Fruit fly (Drosophila melanogaster) whole organism, embryonic: ENCODE results near the gene CG15773.

Experiments
- Atf3 ChIP-seq: fragments of 200-800 bp; sonication (Bioruptor generic); optimal IDR thresholded peaks from 3 replicates; lab custom pipeline; 2016; ENCODE audit warnings: missing biosample characterization, missing genetic modification characterization
- CG10209 ChIP-seq: fragments of 200-800 bp; sonication (Bioruptor generic); optimal IDR thresholded peaks from 3 replicates; lab custom pipeline; 2017; ENCODE audit warnings: missing biosample characterization, mild to moderate bottlenecking, missing genetic modification characterization, missing genetic modification reagents
- CG10565 ChIP-seq: fragments of 200-800 bp; sonication (Bioruptor generic); optimal IDR thresholded peaks from 3 replicates; lab custom pipeline; 2016; ENCODE audit warnings: missing biosample characterization, mild to moderate bottlenecking, missing genetic modification characterization
- CG10979 ChIP-seq: fragments of 200-800 bp; sonication (Bioruptor generic); optimal IDR thresholded peaks from 2 replicates; lab custom pipeline; 2018; ENCODE audit warnings: missing biosample characterization, mild to moderate bottlenecking, missing genetic modification characterization, moderate library complexity
- CG11560 ChIP-seq: fragments of 200-800 bp; sonication (Bioruptor generic); IDR thresholded peaks from 3 replicates; pipeline ENCODE4 v1.3.6; 2022; ENCODE audit warnings: missing biosample characterization, missing genetic modification characterization
- CG12236 ChIP-seq: fragments of 200-800 bp; sonication (Bioruptor generic); optimal IDR thresholded peaks from 2 replicates; lab custom pipeline; 2016; ENCODE audit warnings: missing biosample characterization, missing genetic modification characterization
- CG1233 ChIP-seq: fragments of 200-800 bp; sonication (Bioruptor generic); optimal IDR thresholded peaks from 4 replicates; lab custom pipeline; 2018; ENCODE audit warnings: missing biosample characterization, mild to moderate bottlenecking, missing genetic modification characterization
- CG12391 ChIP-seq: fragments of 200-800 bp; sonication (Bioruptor generic); optimal IDR thresholded peaks from 3 replicates; lab custom pipeline; 2018; ENCODE audit warnings: missing biosample characterization, mild to moderate bottlenecking, missing genetic modification characterization, moderate library complexity
- CG14050 ChIP-seq: fragments of 200-800 bp; sonication (Bioruptor generic); IDR thresholded peaks from 3 replicates; pipeline ENCODE4 v1.3.6; 2022; ENCODE audit warnings: missing biosample characterization, missing genetic modification characterization
- CG14710 ChIP-seq: fragments of 200-800 bp; sonication (Bioruptor generic); optimal IDR thresholded peaks from 3 replicates; lab custom pipeline; 2019; ENCODE audit warnings: missing biosample characterization, mild to moderate bottlenecking, missing genetic modification characterization, moderate library complexity
- CG15011 ChIP-seq: fragments of 200-800 bp; sonication (Bioruptor generic); optimal IDR thresholded peaks from 3 replicates; lab custom pipeline; 2018; ENCODE audit warnings: missing biosample characterization, mild to moderate bottlenecking, missing genetic modification characterization
- CG15479 ChIP-seq: fragments of 200-800 bp; sonication (Bioruptor generic); optimal IDR thresholded peaks from 3 replicates; lab custom pipeline; 2019; ENCODE audit warnings: missing biosample characterization, mild to moderate bottlenecking, missing genetic modification characterization, moderate library complexity
- CG17385 ChIP-seq: fragments of 200-800 bp; sonication (Bioruptor generic); optimal IDR thresholded peaks from 3 replicates; lab custom pipeline; 2018; ENCODE audit warnings: missing biosample characterization, mild to moderate bottlenecking, missing genetic modification characterization
- CG18476 ChIP-seq: fragments of 200-800 bp; sonication (Bioruptor generic); optimal IDR thresholded peaks from 2 replicates; lab custom pipeline; 2016; ENCODE audit warnings: missing biosample characterization, mild to moderate bottlenecking, missing genetic modification characterization
- CG18619 ChIP-seq: fragments of 200-800 bp; sonication (Bioruptor generic); optimal IDR thresholded peaks from 3 replicates; lab custom pipeline; 2017; ENCODE audit warnings: missing biosample characterization, mild to moderate bottlenecking, missing genetic modification characterization
- CG2202 ChIP-seq: fragments of 200-800 bp; sonication (Bioruptor generic); optimal IDR thresholded peaks from 2 replicates; lab custom pipeline; 2018; ENCODE audit warnings: missing biosample characterization, mild to moderate bottlenecking, missing genetic modification characterization
- CG31441 ChIP-seq: fragments of 200-800 bp; sonication (Bioruptor generic); IDR thresholded peaks from 2 replicates; pipeline ENCODE4 v1.3.6; 2022; ENCODE audit warnings: missing biosample characterization, missing genetic modification characterization
- CG3163 ChIP-seq: fragments of 200-800 bp; sonication (Bioruptor generic); optimal IDR thresholded peaks from 3 replicates; lab custom pipeline; 2016; ENCODE audit warnings: missing biosample characterization, missing genetic modification characterization
- CG3726 ChIP-seq: fragments of 200-800 bp; sonication (Bioruptor generic); IDR thresholded peaks from 3 replicates; pipeline ENCODE4, ENCODE4 v1.3.6; 2022; ENCODE audit warnings: missing biosample characterization, missing genetic modification characterization
- CG4282 ChIP-seq: fragments of 200-800 bp; sonication (Bioruptor generic); optimal IDR thresholded peaks from 2 replicates; lab custom pipeline; 2016; ENCODE audit warnings: missing biosample characterization, missing genetic modification characterization
- CG4820 ChIP-seq: fragments of 200-800 bp; sonication (Bioruptor generic); optimal IDR thresholded peaks from 3 replicates; lab custom pipeline; 2016; ENCODE audit warnings: missing biosample characterization, missing genetic modification characterization
- CG7372 ChIP-seq: fragments of 200-800 bp; sonication (Bioruptor generic); IDR thresholded peaks from 2 replicates; pipeline ENCODE4 v1.3.6; 2022; ENCODE audit warnings: missing biosample characterization, missing genetic modification characterization
- CG7786 ChIP-seq: fragments of 200-800 bp; sonication (Bioruptor generic); optimal IDR thresholded peaks from 2 replicates; lab custom pipeline; 2016; ENCODE audit warnings: missing biosample characterization, missing genetic modification characterization
- CrebB ChIP-seq: fragments of 200-800 bp; sonication (Bioruptor generic); optimal IDR thresholded peaks from 3 replicates; lab custom pipeline; 2018; ENCODE audit warnings: missing biosample characterization, mild to moderate bottlenecking, missing genetic modification characterization
- Elba2 ChIP-seq: fragments of 200-800 bp; sonication (Bioruptor generic); optimal IDR thresholded peaks from 3 replicates; lab custom pipeline; 2016; ENCODE audit warnings: missing biosample characterization, missing genetic modification characterization
- Gug ChIP-seq: fragments of 200-800 bp; sonication (Bioruptor generic); IDR thresholded peaks from 4 replicates; pipeline ENCODE4 v1.3.6; 2022; ENCODE audit warnings: missing biosample characterization, missing genetic modification characterization
- Kr ChIP-seq: fragments of 200-800 bp; sonication (Bioruptor generic); optimal IDR thresholded peaks from 2 replicates; lab custom pipeline; 2017; ENCODE audit warnings: missing biosample characterization, mild to moderate bottlenecking, missing genetic modification characterization
- Lim3 ChIP-seq: fragments of 200-800 bp; sonication (Bioruptor generic); IDR thresholded peaks from 2 replicates; pipeline ENCODE4 v1.3.6; 2022; ENCODE audit warnings: missing biosample characterization, missing genetic modification characterization
- MBD-R2 ChIP-seq: fragments of 200-800 bp; sonication (Bioruptor generic); IDR thresholded peaks from 2 replicates; pipeline ENCODE4 v1.3.6; 2022; ENCODE audit warnings: missing biosample characterization, missing genetic modification characterization
- Max ChIP-seq: fragments of 200-800 bp; sonication (Bioruptor generic); optimal IDR thresholded peaks from 2 replicates; lab custom pipeline; 2016; ENCODE audit warnings: missing biosample characterization, mild to moderate bottlenecking, missing genetic modification characterization
- Med ChIP-seq: fragments of 200-800 bp; sonication (Bioruptor generic); peaks from one replicate; lab custom pipeline; 2016; ENCODE audit warnings: missing biosample characterization, missing genetic modification characterization, mild to moderate bottlenecking, inconsistent platforms, moderate library complexity
- NC2α ChIP-seq: fragments of 200-800 bp; sonication (Bioruptor generic); optimal IDR thresholded peaks from 2 replicates; lab custom pipeline; 2016; ENCODE audit warnings: missing biosample characterization, missing genetic modification characterization
- Optix ChIP-seq: fragments of 200-800 bp; sonication (Bioruptor generic); IDR thresholded peaks from 3 replicates; pipeline ENCODE4 v1.3.6; 2022; ENCODE audit warnings: missing biosample characterization, missing genetic modification characterization
- Poxn ChIP-seq: fragments of 200-800 bp; sonication (Bioruptor generic); IDR thresholded peaks from 2 replicates; pipeline ENCODE4 v1.3.6; 2022; ENCODE audit warnings: missing biosample characterization, missing genetic modification characterization
- ato ChIP-seq: fragments of 200-800 bp; sonication (Bioruptor generic); IDR thresholded peaks from 2 replicates; pipeline ENCODE4 v1.3.6; 2022; ENCODE audit warnings: missing biosample characterization, missing genetic modification characterization; ENCODE audit not compliant: partially characterized antibody
- cg ChIP-seq: fragments of 200-800 bp; sonication (Bioruptor generic); optimal IDR thresholded peaks from 3 replicates; lab custom pipeline; 2019; ENCODE audit warnings: missing biosample characterization, mild to moderate bottlenecking, missing genetic modification characterization, moderate library complexity
- danr ChIP-seq: fragments of 200-800 bp; sonication (Bioruptor generic); IDR thresholded peaks from 2 replicates; pipeline ENCODE4 v1.3.6; 2022; ENCODE audit warnings: missing biosample characterization, missing genetic modification characterization
- grn ChIP-seq: fragments of 200-800 bp; sonication (Bioruptor generic); optimal IDR thresholded peaks from 3 replicates; lab custom pipeline; 2017; ENCODE audit warnings: missing biosample characterization, missing genetic modification characterization
- jing ChIP-seq: fragments of 200-800 bp; sonication (Bioruptor generic); optimal IDR thresholded peaks from 2 replicates; lab custom pipeline; 2018; ENCODE audit warnings: missing biosample characterization, mild to moderate bottlenecking, missing genetic modification characterization
- lbe ChIP-seq: fragments of 200-800 bp; sonication (Bioruptor generic); optimal IDR thresholded peaks from 2 replicates; lab custom pipeline; 2016; ENCODE audit warnings: missing biosample characterization, mild to moderate bottlenecking, missing genetic modification characterization
- lola ChIP-seq, 3 experiments: fragments of >200 bp in 2 of 3; fragments of 200-800 bp in 1 of 3; sonication (Bioruptor generic) in 1 of 3; optimal IDR thresholded peaks; 2 replicates each; lab custom pipeline; 2017 to 2019; ENCODE audit warnings: missing biosample characterization in 3 of 3, missing genetic modification characterization in 3 of 3, mild to moderate bottlenecking in 1 of 3, moderate library complexity in 1 of 3
- luna ChIP-seq: fragments of 200-800 bp; sonication (Bioruptor generic); optimal IDR thresholded peaks from 2 replicates; lab custom pipeline; 2016; ENCODE audit warnings: missing biosample characterization, missing genetic modification characterization
- nerfin-2 ChIP-seq: fragments of 200-800 bp; sonication (Bioruptor generic); IDR thresholded peaks from 2 replicates; pipeline ENCODE4 v1.3.6; 2022; ENCODE audit warnings: missing biosample characterization, missing genetic modification characterization; ENCODE audit not compliant: partially characterized antibody
- oc ChIP-seq: fragments of 200-800 bp; sonication (Bioruptor generic); optimal IDR thresholded peaks from 2 replicates; lab custom pipeline; 2018; ENCODE audit warnings: missing biosample characterization, mild to moderate bottlenecking, missing genetic modification characterization, moderate library complexity
- pfk ChIP-seq: fragments of 200-800 bp; sonication (Bioruptor generic); optimal IDR thresholded peaks from 2 replicates; lab custom pipeline; 2018; ENCODE audit warnings: missing biosample characterization, mild to moderate bottlenecking, missing genetic modification characterization, moderate library complexity
- sqz ChIP-seq: fragments of 200-800 bp; sonication (Bioruptor generic); optimal IDR thresholded peaks from 3 replicates; lab custom pipeline; 2018; ENCODE audit warnings: missing biosample characterization, mild to moderate bottlenecking, missing genetic modification characterization
- stc ChIP-seq: fragments of 200-800 bp; sonication (Bioruptor generic); IDR thresholded peaks from 2 replicates; pipeline ENCODE4 v1.3.6; 2022; ENCODE audit warnings: missing biosample characterization, missing genetic modification characterization
- sug ChIP-seq: fragments of 200-800 bp; optimal IDR thresholded peaks from 2 replicates; lab custom pipeline; 2019; ENCODE audit warnings: missing biosample characterization, mild to moderate bottlenecking, missing genetic modification characterization, moderate library complexity
- vfl ChIP-seq: fragments of 200-800 bp; sonication (Bioruptor generic); optimal IDR thresholded peaks from 2 replicates; lab custom pipeline; 2016; ENCODE audit warnings: missing biosample characterization, missing genetic modification characterization
- vnd ChIP-seq: fragments of 200-800 bp; sonication (Bioruptor generic); IDR thresholded peaks from 3 replicates; pipeline ENCODE4 v1.3.6; 2022; ENCODE audit warnings: missing biosample characterization, missing genetic modification characterization; ENCODE audit not compliant: partially characterized antibody

The CG15773 gene

DNA sequence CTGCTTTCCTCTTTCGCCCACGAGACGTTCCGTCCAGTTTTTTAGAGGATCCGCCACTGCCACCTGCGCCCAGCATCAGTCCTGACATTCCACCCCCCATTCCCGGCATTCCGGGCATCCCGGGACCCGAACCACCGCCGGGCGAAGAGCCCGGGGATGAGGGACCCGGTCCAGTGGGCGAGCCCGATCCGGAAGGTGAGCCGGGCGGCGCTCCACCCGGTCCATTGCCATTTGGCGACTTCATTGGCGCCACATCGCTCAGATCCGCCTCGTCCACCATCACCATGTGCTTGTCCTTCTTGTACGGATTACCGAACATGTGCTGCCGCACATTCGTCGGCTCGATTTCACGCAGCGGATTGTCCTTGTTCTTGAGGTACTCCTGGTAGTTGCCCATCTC, 9.1 kb downstream of the CG15773 start:
- peak; percentile 54 for TF ChIP-seq Med
- TF ChIP-seq NC2α: no peak
- no peak for TF ChIP-seq lbe

- TF ChIP-seq Atf3: no peak
- TF ChIP-seq CG10565 (GFP tag; lab: Kevin White, UChicago): no peak
- TF ChIP-seq ato: no peak
- no peak for TF ChIP-seq CG10209
- TF ChIP-seq Optix (GFP tag; lab: Robert Waterston, UW): no peak
- TF ChIP-seq cg (GFP tag; lab: Kevin White, UChicago): peak; percentile 60
- TF ChIP-seq CG4282 (GFP tag; lab: Kevin White, UChicago): no peak
- no peak for TF ChIP-seq CG14050 (GFP tag; lab: Robert Waterston, UW)
- no peak for TF ChIP-seq Gug (GFP tag; lab: Robert Waterston, UW)
- no peak for TF ChIP-seq CG10979 (tag; lab: Kevin White, UChicago)
- TF ChIP-seq oc (tag; lab: Kevin White, UChicago): no peak
- peak; percentile 83 for TF ChIP-seq CG3163 (GFP tag; lab: Kevin White, UChicago)
- no peak for TF ChIP-seq CG31441 (GFP tag; lab: Robert Waterston, UW)
- no peak for TF ChIP-seq danr (GFP tag; lab: Robert Waterston, UW)
- TF ChIP-seq Max (GFP tag; lab: Kevin White, UChicago): no peak
- no peak for TF ChIP-seq CG2202 (tag; lab: Kevin White, UChicago)
- no peak for TF ChIP-seq vfl (GFP tag; lab: Kevin White, UChicago)
- TF ChIP-seq grn: peak; percentile 90
- no peak for TF ChIP-seq sqz (GFP tag; lab: Kevin White, UChicago)
- no peak for TF ChIP-seq CG12236 (GFP tag; lab: Kevin White, UChicago)
- no peak for TF ChIP-seq CG3726
- TF ChIP-seq CG1233 (GFP tag; lab: Kevin White, UChicago): no peak
- TF ChIP-seq CG17385 (GFP tag; lab: Kevin White, UChicago): no peak
- TF ChIP-seq CG7372: peak; percentile 50; the same call in 1 of the 2 replicates
- TF ChIP-seq Elba2: no peak
- peak; percentile 84 for TF ChIP-seq CG15479 (GFP tag; lab: Kevin White, UChicago)
- TF ChIP-seq jing (GFP tag; lab: Kevin White, UChicago): no peak
- no peak for TF ChIP-seq CrebB
- no peak for TF ChIP-seq CG12391
- TF ChIP-seq luna (GFP tag; lab: Kevin White, UChicago): no peak
- TF ChIP-seq CG18619 (GFP tag; lab: Kevin White, UChicago): no peak
- no peak for TF ChIP-seq vnd (GFP tag; lab: Robert Waterston, UW)
- no peak for TF ChIP-seq Poxn (GFP tag; lab: Robert Waterston, UW)
- TF ChIP-seq CG11560 (tag; lab: Robert Waterston, UW): no peak
- TF ChIP-seq sug (tag; lab: Kevin White, UChicago): no peak
- no peak for TF ChIP-seq Lim3 (GFP tag; lab: Robert Waterston, UW)
- no peak for TF ChIP-seq MBD-R2 (GFP tag; lab: Robert Waterston, UW)
- TF ChIP-seq Kr (GFP tag; lab: Kevin White, UChicago): no peak
- TF ChIP-seq CG7786 (GFP tag; lab: Kevin White, UChicago): no peak
- TF ChIP-seq CG15011: no peak
- no peak for TF ChIP-seq CG18476
- no peak for TF ChIP-seq CG14710 (tag; lab: Kevin White, UChicago)
- TF ChIP-seq lola (GFP tag; optimal IDR thresholded peaks at IDR 0.05; lab: Kevin White, UChicago): no peak
- peak; percentile 99 for TF ChIP-seq pfk
- no peak for TF ChIP-seq stc (GFP tag; lab: Robert Waterston, UW)
- no peak for TF ChIP-seq CG4820 (GFP tag; lab: Kevin White, UChicago)
- TF ChIP-seq nerfin-2 (GFP tag; lab: Robert Waterston, UW): no peak
Measured at dm6 chrX:5744277-5744846, 11.8 kb downstream of the CG15773 start.
